Worm (Caenorhabditis elegans) whole organism, L3 larva: ENCODE data around the gene sulp-8.

Experiments
- fos-1 ChIP-seq: fragments of 150-350 bp; optimal IDR thresholded peaks from 2 replicates; lab custom pipeline; 2014; ENCODE audit warnings: missing biosample characterization, missing genetic modification characterization
- lin-15B ChIP-seq: fragments of 150-350 bp; optimal IDR thresholded peaks from 2 replicates; lab custom pipeline; 2014; ENCODE audit warnings: missing biosample characterization, missing genetic modification characterization
- lin-39 ChIP-seq: fragments of 150-350 bp; optimal IDR thresholded peaks from 2 replicates; lab custom pipeline; 2018; ENCODE audit warnings: missing biosample characterization, missing genetic modification reagents, missing genetic modification characterization
- nhr-237 ChIP-seq: fragments of 150-350 bp; optimal IDR thresholded peaks from 2 replicates; lab custom pipeline; 2014; ENCODE audit warnings: missing biosample characterization, missing genetic modification characterization
- nhr-28 ChIP-seq: fragments of 150-350 bp; optimal IDR thresholded peaks from 2 replicates; lab custom pipeline; 2014; ENCODE audit warnings: missing biosample characterization, missing genetic modification characterization
- nhr-43 ChIP-seq: sonication (generic microtip); optimal IDR thresholded peaks from 2 replicates; lab custom pipeline; 2016; ENCODE audit warnings: mild to moderate bottlenecking, missing genetic modification characterization, missing compliant biosample characterization; ENCODE audit not compliant: poor library complexity, severe bottlenecking
- snpc-4 ChIP-seq: fragments of 150-350 bp; optimal IDR thresholded peaks from 2 replicates; lab custom pipeline; 2014; ENCODE audit warnings: missing biosample characterization, missing genetic modification characterization
- unc-39 ChIP-seq: sonication (generic microtip); optimal IDR thresholded peaks from 4 replicates; lab custom pipeline; 2017; ENCODE audit warnings: missing biosample characterization, missing genetic modification characterization

DNA sequence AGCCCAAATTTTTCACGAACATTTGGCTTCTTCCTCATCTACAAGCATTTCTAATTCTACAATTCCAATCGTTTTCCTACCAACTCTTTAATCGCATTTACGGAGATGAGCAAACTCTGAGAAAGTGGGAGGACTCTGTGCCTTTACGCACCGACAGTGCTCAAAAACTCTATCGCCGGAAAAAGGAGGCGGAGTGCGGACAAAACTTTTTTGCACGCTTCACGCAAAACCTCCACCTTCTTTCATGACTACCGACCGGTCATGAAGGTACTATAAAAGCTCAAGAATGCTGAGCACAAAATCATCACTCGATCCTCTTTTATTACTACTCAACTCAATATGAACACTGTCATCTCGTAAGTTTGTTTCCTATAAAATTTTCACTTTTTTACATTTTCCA is 48.3 kb downstream of the sulp-8 start, which contains the start of gene idpc-4:
- TF ChIP-seq nhr-43 (no peak), lin-39 (tag; lab: Kevin White, UChicago) (no peak), unc-39 (no peak), nhr-28 (tag; lab: Kevin White, UChicago) (no peak), fos-1 (no peak), nhr-237 (tag; lab: Kevin White, UChicago) (no peak), lin-15B (tag; lab: Kevin White, UChicago) (no peak), snpc-4 (tag; lab: Kevin White, UChicago) (no peak)
